Worm (Caenorhabditis elegans) whole organism, mixed stage, embryonic: ENCODE data around the gene abu-9.
"Not testable (repeated sequence)": the region's sequence is repeated elsewhere in the genome, so short reads cannot be mapped to it uniquely, and the experiment has no call there.

Experiments used
- blmp-1 ChIP-seq: fragments of 150-350 bp; optimal IDR thresholded peaks from 2 replicates; lab custom pipeline; 2014; ENCODE audit warnings: missing biosample characterization, missing genetic modification characterization
- ceh-39 ChIP-seq: fragments of 150-350 bp; optimal IDR thresholded peaks from 2 replicates; lab custom pipeline; 2014; ENCODE audit warnings: missing biosample characterization, missing genetic modification characterization
- ceh-43 ChIP-seq: fragments of 200-800 bp; sonication (Bioruptor generic); optimal IDR thresholded peaks from 2 replicates; lab custom pipeline; 2018; ENCODE audit warnings: mild to moderate bottlenecking, missing genetic modification characterization, moderate library complexity, missing compliant biosample characterization
- ces-1 ChIP-seq: fragments of 150-350 bp; optimal IDR thresholded peaks from 2 replicates; lab custom pipeline; 2014; ENCODE audit warnings: missing biosample characterization, missing genetic modification reagents, missing genetic modification characterization
- cnd-1 ChIP-seq: fragments of 200-800 bp; sonication (Bioruptor generic); optimal IDR thresholded peaks from 2 replicates; lab custom pipeline; 2018; ENCODE audit warnings: mild to moderate bottlenecking, missing genetic modification characterization, missing compliant biosample characterization
- drap-1 ChIP-seq: fragments of 200-800 bp; sonication (Bioruptor generic); optimal IDR thresholded peaks from 3 replicates; lab custom pipeline; 2018; ENCODE audit warnings: mild to moderate bottlenecking, missing genetic modification characterization, missing compliant biosample characterization
- elt-1 ChIP-seq: sonication (generic microtip); optimal IDR thresholded peaks from 2 replicates; lab custom pipeline; 2017; ENCODE audit warnings: missing genetic modification characterization, mild to moderate bottlenecking, missing compliant biosample characterization, antibody characterized with exemption, moderate library complexity, borderline replicate concordance; ENCODE audit not compliant: insufficient read depth
- elt-3 ChIP-seq: fragments of 150-350 bp; optimal IDR thresholded peaks from 2 replicates; lab custom pipeline; 2014; ENCODE audit warnings: missing biosample characterization, missing genetic modification characterization
- flh-1 ChIP-seq: fragments of 200-800 bp; sonication (Bioruptor generic); optimal IDR thresholded peaks from 2 replicates; lab custom pipeline; 2018; ENCODE audit warnings: mild to moderate bottlenecking, missing genetic modification characterization, moderate library complexity, missing compliant biosample characterization
- ham-2 ChIP-seq: fragments of 200-800 bp; sonication (Bioruptor generic); optimal IDR thresholded peaks from 2 replicates; lab custom pipeline; 2018; ENCODE audit warnings: mild to moderate bottlenecking, missing genetic modification characterization, missing compliant biosample characterization
- hlh-1 ChIP-seq: fragments of 150-350 bp; optimal IDR thresholded peaks from 2 replicates; lab custom pipeline; 2014; ENCODE audit warnings: missing biosample characterization, missing genetic modification reagents, missing genetic modification characterization
- lin-13 ChIP-seq: fragments of 150-350 bp; optimal IDR thresholded peaks from 2 replicates; lab custom pipeline; 2014; ENCODE audit warnings: missing biosample characterization, missing genetic modification characterization
- lin-32 ChIP-seq: fragments of 200-800 bp; sonication (Bioruptor generic); optimal IDR thresholded peaks from 2 replicates; lab custom pipeline; 2018; ENCODE audit warnings: mild to moderate bottlenecking, missing genetic modification characterization, missing compliant biosample characterization
- lsy-2 ChIP-seq: fragments of 150-350 bp; optimal IDR thresholded peaks from 2 replicates; lab custom pipeline; 2014; ENCODE audit warnings: missing biosample characterization, missing genetic modification characterization
- mls-2 ChIP-seq: sonication (generic microtip); optimal IDR thresholded peaks from 2 replicates; lab custom pipeline; 2016; ENCODE audit warnings: mild to moderate bottlenecking, missing genetic modification characterization, moderate library complexity, missing compliant biosample characterization
- nhr-12 ChIP-seq: fragments of 150-350 bp; optimal IDR thresholded peaks from 2 replicates; lab custom pipeline; 2014; ENCODE audit warnings: missing biosample characterization, missing genetic modification characterization
- nhr-2 ChIP-seq: fragments of 150-350 bp; optimal IDR thresholded peaks from 2 replicates; lab custom pipeline; 2014; ENCODE audit warnings: missing biosample characterization, missing genetic modification characterization
- nhr-28 ChIP-seq: fragments of 150-350 bp; optimal IDR thresholded peaks from 2 replicates; lab custom pipeline; 2014; ENCODE audit warnings: missing biosample characterization, missing genetic modification characterization
- pha-4 ChIP-seq: fragments of 150-350 bp; optimal IDR thresholded peaks from 2 replicates; lab custom pipeline; 2018; ENCODE audit warnings: missing biosample characterization, missing genetic modification reagents, missing genetic modification characterization
- sem-2 ChIP-seq: fragments of 200-800 bp; sonication (Bioruptor generic); optimal IDR thresholded peaks from 2 replicates; lab custom pipeline; 2018; ENCODE audit warnings: mild to moderate bottlenecking, missing genetic modification characterization, missing compliant biosample characterization
- snpc-4 ChIP-seq: fragments of 150-350 bp; optimal IDR thresholded peaks from 2 replicates; lab custom pipeline; 2014; ENCODE audit warnings: missing biosample characterization, missing genetic modification characterization
- sptf-1 ChIP-seq: sonication (generic microtip); optimal IDR thresholded peaks from 2 replicates; lab custom pipeline; 2017; ENCODE audit warnings: mild to moderate bottlenecking, missing genetic modification characterization, moderate library complexity, missing compliant biosample characterization
- tbx-8 ChIP-seq: fragments of 200-800 bp; sonication (Bioruptor generic); optimal IDR thresholded peaks from 2 replicates; lab custom pipeline; 2018; ENCODE audit warnings: mild to moderate bottlenecking, missing genetic modification characterization, moderate library complexity, missing compliant biosample characterization
- unc-120 ChIP-seq: sonication (generic microtip); optimal IDR thresholded peaks from 2 replicates; lab custom pipeline; 2017; ENCODE audit warnings: missing genetic modification characterization, missing compliant biosample characterization; ENCODE audit not compliant: poor library complexity, severe bottlenecking
- unc-39 ChIP-seq: fragments of 150-350 bp; optimal IDR thresholded peaks from 2 replicates; lab custom pipeline; 2014; ENCODE audit warnings: missing biosample characterization, missing genetic modification characterization
- unc-62 ChIP-seq: fragments of 150-350 bp; optimal IDR thresholded peaks from 2 replicates; lab custom pipeline; 2014; ENCODE audit warnings: missing biosample characterization, missing genetic modification reagents, missing genetic modification characterization
- zip-8 ChIP-seq: fragments of 150-350 bp; optimal IDR thresholded peaks from 2 replicates; lab custom pipeline; 2014; ENCODE audit warnings: missing biosample characterization, missing genetic modification characterization
- ztf-11 ChIP-seq: fragments of 150-350 bp; optimal IDR thresholded peaks from 2 replicates; lab custom pipeline; 2014; ENCODE audit warnings: missing biosample characterization, missing genetic modification characterization

Gene abu-9

DNA sequence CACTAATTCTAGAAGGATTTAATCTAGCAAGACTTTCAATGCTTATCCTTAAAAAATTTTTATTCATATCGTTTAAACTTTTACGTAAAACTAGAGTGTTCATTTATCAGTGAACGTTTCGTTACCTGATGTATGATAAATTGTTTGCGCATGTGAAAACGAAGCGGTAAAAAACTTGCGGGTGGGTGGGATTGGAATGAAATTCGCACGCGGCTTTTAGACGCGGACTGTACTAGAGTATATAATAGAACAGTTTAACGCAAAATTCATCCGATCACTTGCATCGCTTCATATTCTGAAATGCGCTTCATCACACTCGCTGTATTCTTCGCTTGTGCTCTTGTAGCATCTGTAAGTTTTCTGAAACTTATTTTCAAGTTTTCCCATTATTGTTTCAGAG lies at the start of gene abu-9:
Gene abu-9 (plus strand): TSS at position 301 of the 400 bp plus-strand sequence.
- not testable (repeated sequence) for TF ChIP-seq cnd-1, pha-4, lsy-2 (tag; lab: Kevin White, UChicago)

DNA sequence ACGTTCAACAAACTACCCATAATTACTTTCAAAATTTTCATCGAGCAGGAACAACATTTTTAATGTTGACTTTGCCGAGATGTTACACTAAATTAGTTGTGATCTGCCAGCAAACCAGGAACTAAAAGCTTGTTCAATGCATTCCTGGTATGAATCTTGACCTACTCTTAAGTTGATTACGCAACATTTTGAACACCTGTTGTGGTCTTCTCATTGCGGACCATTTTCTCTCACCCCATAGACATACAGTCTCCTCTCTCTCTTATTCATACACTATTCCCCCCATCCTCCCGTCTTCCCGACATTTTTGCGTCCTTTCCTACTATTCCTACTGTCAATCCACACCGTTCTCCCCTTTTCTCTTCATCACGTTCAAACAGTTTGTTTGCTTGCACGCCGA lies 48.4 kb upstream of the abu-9 start:
- TF ChIP-seq ceh-43 (GFP tag; lab: Kevin White, UChicago) = no peak
- peak; percentile 51 for TF ChIP-seq hlh-1 (tag; lab: Kevin White, UChicago)
- TF ChIP-seq zip-8 (tag; lab: Kevin White, UChicago) = peak; percentile 92
- no peak for TF ChIP-seq elt-3 (tag; lab: Kevin White, UChicago)
- peak; percentile 8 for TF ChIP-seq lin-32
- TF ChIP-seq cnd-1 (tag; lab: Kevin White, UChicago) = peak; percentile 65

DNA sequence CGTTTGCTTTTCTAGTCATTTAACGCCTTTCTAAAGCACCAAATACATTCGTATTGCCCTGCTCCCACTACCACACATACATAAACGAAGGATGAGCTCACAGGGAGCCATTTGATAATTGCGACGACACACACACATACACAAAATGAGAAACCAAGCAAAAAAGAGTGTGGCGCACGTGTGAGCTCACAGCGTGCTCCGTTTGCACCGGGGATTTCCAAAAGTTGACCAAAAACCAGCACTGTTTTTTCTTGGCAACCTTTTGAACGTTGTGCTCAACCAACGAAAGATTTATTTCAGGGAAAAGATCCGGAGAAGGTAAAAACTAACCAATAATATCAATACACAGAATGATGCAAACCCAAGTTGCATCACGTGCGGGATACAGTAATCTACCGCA lies 47.0 kb upstream of the abu-9 start, which contains the start of gene ksr-1:
Gene ksr-1 (plus strand): TSS at position 301 of the 400 bp plus-strand sequence.
- TF ChIP-seq mls-2 (no peak), ces-1 (no peak), lsy-2 (tag; lab: Kevin White, UChicago) (no peak), ceh-39 (tag; lab: Kevin White, UChicago) (no peak), flh-1 (GFP tag; lab: Kevin White, UChicago) (no peak)

DNA sequence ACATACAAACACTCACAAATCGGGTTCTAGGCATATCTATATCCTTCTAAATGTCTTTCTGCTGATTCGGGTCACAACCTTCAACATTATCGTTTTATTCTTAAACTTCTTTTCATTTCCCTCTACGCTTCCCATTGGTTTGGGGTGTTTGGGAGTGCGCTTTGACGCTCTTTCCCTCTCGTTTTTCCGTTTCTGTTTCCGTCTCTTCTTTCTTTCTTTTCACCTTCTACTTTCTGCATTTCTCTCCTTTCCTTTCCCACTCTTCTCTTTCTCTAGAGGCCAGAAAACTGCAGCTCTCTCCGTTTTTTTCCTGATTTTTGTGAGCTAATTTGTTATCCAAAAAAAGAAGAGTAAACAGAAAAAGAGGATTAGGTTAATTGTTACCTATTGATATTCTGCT lies 45.6 kb upstream of the abu-9 start:
- TF ChIP-seq lsy-2 (tag; lab: Kevin White, UChicago) (no peak), ces-1 (no peak), zip-8 (tag; lab: Kevin White, UChicago) (no peak), unc-120 (tag; lab: Kevin White, UChicago) (peak; percentile 42), unc-39 (no peak), tbx-8 (no peak), drap-1 (GFP tag; lab: Kevin White, UChicago) (no peak), nhr-2 (no peak), sptf-1 (tag; lab: Kevin White, UChicago) (peak; percentile 18)

DNA sequence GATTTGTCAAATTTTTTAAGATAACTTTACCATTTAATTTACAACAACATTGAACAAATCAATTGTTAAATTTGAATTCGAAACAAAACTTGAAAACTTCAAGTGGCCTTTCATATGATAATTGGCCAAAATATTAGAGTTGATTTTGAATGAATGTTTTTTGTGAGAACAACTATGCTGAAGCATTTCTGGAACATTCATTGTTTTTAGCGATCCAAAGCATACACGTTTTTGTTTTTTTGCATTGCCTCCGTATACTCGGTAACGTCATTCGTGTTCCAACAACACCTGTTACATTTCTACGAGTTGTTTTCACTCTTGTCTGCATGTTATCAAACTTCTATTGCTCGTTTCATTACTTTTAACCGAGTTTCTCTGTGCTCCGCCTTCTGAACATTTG lies 44.9 kb upstream of the abu-9 start:
- TF ChIP-seq ztf-11 (tag; lab: Kevin White, UChicago) (no peak), zip-8 (tag; lab: Kevin White, UChicago) (no peak), unc-62 (GFP tag; lab: Kevin White, UChicago) (no peak), ceh-43 (GFP tag; lab: Kevin White, UChicago) (no peak), drap-1 (GFP tag; lab: Kevin White, UChicago) (no peak), nhr-28 (tag; lab: Kevin White, UChicago) (no peak), elt-1 (tag; lab: Kevin White, UChicago) (no peak), unc-39 (no peak), ham-2 (GFP tag; lab: Kevin White, UChicago) (no peak), sem-2 (GFP tag; lab: Kevin White, UChicago) (no peak), sptf-1 (tag; lab: Kevin White, UChicago) (no peak), pha-4 (tag; lab: Kevin White, UChicago) (no peak)

DNA sequence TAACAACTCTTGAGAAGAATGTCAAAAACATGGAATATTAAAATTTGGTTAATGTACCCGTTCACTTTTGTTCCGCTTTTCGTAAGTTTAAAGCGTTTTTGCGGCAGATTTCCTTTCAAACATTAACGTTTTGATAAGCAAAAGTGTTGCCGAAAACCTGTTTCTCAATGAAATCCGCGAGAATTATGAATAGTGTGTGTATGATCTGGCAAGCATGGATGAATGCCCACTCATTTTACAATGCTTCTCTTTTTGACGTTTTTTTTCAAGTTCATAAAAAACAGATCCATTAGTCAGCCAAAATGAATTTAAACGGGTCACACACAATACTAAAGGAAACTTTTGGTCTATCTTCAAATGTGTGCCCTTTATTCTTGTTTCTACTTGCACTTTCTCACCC lies 37.9 kb upstream of the abu-9 start:
- TF ChIP-seq zip-8 (tag; lab: Kevin White, UChicago) (no peak), unc-62 (GFP tag; lab: Kevin White, UChicago) (no peak), snpc-4 (tag; lab: Kevin White, UChicago) (no peak), lsy-2 (tag; lab: Kevin White, UChicago) (no peak), ceh-43 (GFP tag; lab: Kevin White, UChicago) (no peak), lin-32 (no peak)

DNA sequence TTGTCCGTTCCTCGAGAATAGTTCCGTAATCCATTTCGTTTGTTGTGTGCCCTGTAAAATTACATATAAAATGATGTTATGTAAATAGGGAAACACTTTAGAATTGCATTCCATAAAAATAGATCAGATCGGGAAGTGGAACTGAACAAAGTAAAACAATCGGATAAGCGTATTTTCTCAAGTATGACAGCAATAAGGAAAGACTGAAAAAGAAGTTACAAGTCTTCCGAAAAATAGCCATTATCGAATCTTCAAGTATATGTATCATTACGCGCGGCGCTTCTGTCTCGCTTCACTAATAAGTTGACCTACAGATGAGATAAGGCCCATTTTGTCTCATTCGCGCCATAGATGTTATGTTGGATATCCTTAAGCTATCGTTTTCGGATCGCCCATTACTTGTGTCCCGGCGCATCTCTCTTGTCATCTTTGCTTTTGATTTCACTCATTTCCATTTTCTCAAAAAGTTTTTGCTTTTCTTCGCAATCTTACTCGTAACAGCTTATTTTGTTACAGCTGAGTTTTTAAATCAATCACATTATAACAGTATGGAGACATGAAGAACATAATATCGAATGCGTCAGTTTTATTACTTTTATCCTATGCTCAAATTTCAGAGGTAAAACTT lies 36.6 kb upstream of the abu-9 start, which contains the start of the genes fis-2 and F13B9.2:
Gene fis-2 (minus strand): TSS at position 51 of the 628 bp plus-strand sequence.
Gene F13B9.2 (plus strand): TSS at position 515 of the 628 bp plus-strand sequence.
- TF ChIP-seq elt-3 (tag; lab: Kevin White, UChicago) (no peak), pha-4 (tag; lab: Kevin White, UChicago) (no peak), flh-1 (GFP tag; lab: Kevin White, UChicago) (no peak), lin-13 (no peak), elt-1 (tag; lab: Kevin White, UChicago) (peak; percentile 89), nhr-12 (no peak), blmp-1 (tag; lab: Kevin White, UChicago) (peak; percentile 1), ham-2 (GFP tag; lab: Kevin White, UChicago) (peak; percentile 36)
